Worm (Caenorhabditis elegans): ENCODE data around the gene aaim-1.

The aaim-1 gene

ce11 chrX:6518537-6518936 lies 43.7 kb downstream of the aaim-1 start, which contains the start of gene ets-4 (continued):
- TF ChIP-seq elt-3 (tag; optimal IDR thresholded peaks at IDR 0.05): no peak

DNA sequence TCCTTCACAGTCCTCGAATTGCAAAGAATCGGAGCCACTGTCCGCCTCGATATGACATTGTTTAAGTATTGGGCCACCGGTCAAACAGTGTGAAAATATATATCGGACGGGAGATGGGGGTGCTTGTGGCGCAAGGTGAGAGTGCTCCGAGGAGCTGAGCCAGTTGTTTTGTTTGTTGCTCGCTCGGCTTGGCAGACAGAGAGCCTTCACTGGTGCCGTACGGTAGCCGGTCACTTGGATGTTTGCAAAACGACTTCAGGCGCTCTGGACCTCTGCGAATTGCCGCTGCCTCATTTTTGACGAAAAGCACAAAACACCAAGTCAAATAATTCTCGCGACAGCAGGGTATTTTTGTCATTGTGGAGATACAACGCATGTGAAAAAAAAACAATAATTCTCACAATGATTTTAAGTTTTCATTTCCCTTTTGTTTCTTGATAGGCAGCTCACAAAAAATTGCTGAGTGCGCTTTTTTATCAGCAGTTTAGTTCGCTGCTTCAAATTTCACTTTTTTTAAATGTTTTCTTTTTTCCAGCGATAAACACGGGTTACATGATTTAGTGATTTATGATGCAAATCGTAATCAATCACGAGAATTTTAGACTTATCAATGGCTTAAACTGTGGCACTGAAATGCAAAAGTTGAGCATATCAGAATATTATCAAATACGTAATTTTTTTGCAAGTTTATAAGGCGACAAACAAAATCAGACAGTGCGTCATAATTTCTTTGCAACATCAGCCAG lies 45.0 kb downstream of the aaim-1 start:
- TF ChIP-seq nhr-71 (tag; optimal IDR thresholded peaks at IDR 0.05) (peak; percentile 42), ztf-4 (tag; optimal IDR thresholded peaks at IDR 0.05) (no peak), lin-35 (GFP tag; optimal IDR thresholded peaks at IDR 0.05) (peak in 1 of 2 experiments; percentile 26), elt-2 (tag; optimal IDR thresholded peaks at IDR 0.05) (peak; percentile 95)

DNA sequence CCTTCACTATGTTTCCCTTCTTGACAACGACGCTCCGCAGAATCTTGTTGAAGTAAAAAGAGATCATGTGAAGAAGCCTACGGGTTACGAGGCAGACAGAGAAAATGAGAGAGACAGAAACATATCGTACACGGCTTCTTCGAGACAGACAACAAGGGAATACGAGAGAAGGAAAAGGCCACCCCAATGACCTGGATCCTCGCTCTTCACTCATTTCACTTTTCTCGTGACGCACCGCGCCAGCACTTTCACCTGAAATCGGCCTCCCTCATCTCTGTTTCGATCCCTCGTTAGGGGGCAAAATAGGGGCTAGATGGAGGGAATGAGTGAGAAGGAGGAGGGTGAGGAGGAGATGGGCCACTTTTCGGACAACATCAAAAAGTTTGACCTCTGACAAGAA lies 47.0 kb downstream of the aaim-1 start:
- TF ChIP-seq fkh-10 (GFP tag; optimal IDR thresholded peaks at IDR 0.05) (no peak), blmp-1 (tag; optimal IDR thresholded peaks at IDR 0.05) (peak; percentile 100)

ce11 chrX:6514466-6514865 lies 47.8 kb downstream of the aaim-1 start:
- TF ChIP-seq elt-3 (tag; optimal IDR thresholded peaks at IDR 0.05) (peak in 5 of 6 experiments; percentile 41 to 75 (median 56)), mef-2 (tag; optimal IDR thresholded peaks at IDR 0.05) (no peak), nhr-20 (tag; optimal IDR thresholded peaks at IDR 0.05) (peak; percentile 5), unc-98 (GFP tag; IDR thresholded peaks at IDR 0.05) (no peak), lin-14 (GFP tag; optimal IDR thresholded peaks at IDR 0.05) (peak; percentile 18), blmp-1 (tag; optimal IDR thresholded peaks at IDR 0.05) (peak; percentile 78), elt-2 (tag; optimal IDR thresholded peaks at IDR 0.05) (peak; percentile 45), pag-3 (tag; optimal IDR thresholded peaks at IDR 0.05; ENCODE audit: borderline replicate concordance, insufficient read depth) (no peak), unc-86 (tag; optimal IDR thresholded peaks at IDR 0.05) (no peak)

ce11 chrX:6511985-6512384 lies 50.2 kb downstream of the aaim-1 start, which contains the start of gene ttr-35:
Gene ttr-35, plus strand, starts transcription at chrX:6512285.
- TF ChIP-seq rnt-1 (tag; optimal IDR thresholded peaks at IDR 0.05) (no peak), nhr-19 (GFP tag; conservative IDR thresholded peaks at IDR 0.05) (no peak), sox-4 (tag; optimal IDR thresholded peaks at IDR 0.05) (no peak), fkh-4 (tag; optimal IDR thresholded peaks at IDR 0.05; ENCODE audit: borderline replicate concordance) (no peak), ztf-4 (tag; optimal IDR thresholded peaks at IDR 0.05) (no peak), mef-2 (tag; optimal IDR thresholded peaks at IDR 0.05) (no peak), pqm-1 (tag; optimal IDR thresholded peaks at IDR 0.05) (no peak), nhr-84 (tag; optimal IDR thresholded peaks at IDR 0.05) (no peak), hpl-2 (GFP tag; optimal IDR thresholded peaks at IDR 0.05) (no peak), ceh-82 (tag; optimal IDR thresholded peaks at IDR 0.05) (no peak), nhr-20 (tag; optimal IDR thresholded peaks at IDR 0.05) (no peak), C16A3.4 (tag; optimal IDR thresholded peaks at IDR 0.05) (no peak)

ce11 chrX:6510627-6511026 lies 51.6 kb downstream of the aaim-1 start, which contains the start of gene ttr-36:
Gene ttr-36, plus strand, starts transcription at chrX:6510927.
- TF ChIP-seq unc-98 (GFP tag; IDR thresholded peaks at IDR 0.05) (no peak), fkh-10 (GFP tag; optimal IDR thresholded peaks at IDR 0.05) (no peak), ztf-4 (tag; optimal IDR thresholded peaks at IDR 0.05) (no peak), jun-1 (tag; optimal IDR thresholded peaks at IDR 0.05) (no peak), lin-35 (GFP tag; optimal IDR thresholded peaks at IDR 0.05) (no peak), C16A3.4 (tag; optimal IDR thresholded peaks at IDR 0.05) (no peak), nhr-19 (GFP tag; conservative IDR thresholded peaks at IDR 0.05) (no peak), Y116A8C.19 (tag; optimal IDR thresholded peaks at IDR 0.05; ENCODE audit: borderline replicate concordance) (no peak), F16B12.6 (tag; optimal IDR thresholded peaks at IDR 0.05) (no peak), lin-39 (tag; optimal IDR thresholded peaks at IDR 0.05) (no peak), ceh-88 (GFP tag; IDR thresholded peaks at IDR 0.05) (no peak)

DNA sequence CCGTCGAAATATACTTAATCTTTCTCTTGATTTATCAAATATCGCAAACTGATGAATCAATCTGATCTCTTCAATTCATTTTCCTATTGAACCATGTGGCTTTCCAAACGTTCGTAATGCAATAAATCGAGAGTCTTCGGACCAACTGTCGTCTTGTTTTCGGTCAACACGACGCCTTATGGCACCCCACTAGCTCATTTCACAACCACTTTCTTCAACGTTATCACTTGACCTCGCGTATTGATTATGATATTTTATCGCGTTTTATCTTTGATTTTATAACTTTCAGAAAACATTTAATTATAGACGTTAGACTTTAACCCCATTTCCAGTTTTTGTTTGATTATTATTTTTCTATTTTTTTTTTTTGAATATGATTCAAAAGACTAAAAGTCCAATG lies 52.4 kb downstream of the aaim-1 start:
- TF ChIP-seq zip-4 (GFP tag; optimal IDR thresholded peaks at IDR 0.05) (no peak), dsc-1 (tag; optimal IDR thresholded peaks at IDR 0.05) (no peak), pax-3 (tag; optimal IDR thresholded peaks at IDR 0.05) (no peak), nhr-84 (tag; optimal IDR thresholded peaks at IDR 0.05) (no peak), pag-3 (tag; optimal IDR thresholded peaks at IDR 0.05; ENCODE audit: borderline replicate concordance, insufficient read depth) (peak; percentile 16), nhr-12 (tag; optimal IDR thresholded peaks at IDR 0.05) (no peak), nhr-90 (tag; optimal IDR thresholded peaks at IDR 0.05; ENCODE audit: poor library complexity) (no peak), sup-37 (GFP tag; optimal IDR thresholded peaks at IDR 0.05) (no peak), snu-23 (GFP tag; optimal IDR thresholded peaks at IDR 0.05) (peak; percentile 24), fkh-4 (tag; optimal IDR thresholded peaks at IDR 0.05; ENCODE audit: borderline replicate concordance) (no peak), nhr-77 (tag; optimal IDR thresholded peaks at IDR 0.05) (no peak), alr-1 (tag; optimal IDR thresholded peaks at IDR 0.05; ENCODE audit: borderline replicate concordance) (no peak), lir-3 (tag; optimal IDR thresholded peaks at IDR 0.05; ENCODE audit: poor library complexity) (no peak), pqm-1 (tag; optimal IDR thresholded peaks at IDR 0.05) (no peak), mef-2 (tag; optimal IDR thresholded peaks at IDR 0.05) (no peak)

All from whole organism, L1 larva.